Worm (Caenorhabditis elegans): ENCODE results near the gene T22E5.1.
A peak's percentile ranks its signal among the peaks of the same experiment; 100 is the strongest.

DNA sequence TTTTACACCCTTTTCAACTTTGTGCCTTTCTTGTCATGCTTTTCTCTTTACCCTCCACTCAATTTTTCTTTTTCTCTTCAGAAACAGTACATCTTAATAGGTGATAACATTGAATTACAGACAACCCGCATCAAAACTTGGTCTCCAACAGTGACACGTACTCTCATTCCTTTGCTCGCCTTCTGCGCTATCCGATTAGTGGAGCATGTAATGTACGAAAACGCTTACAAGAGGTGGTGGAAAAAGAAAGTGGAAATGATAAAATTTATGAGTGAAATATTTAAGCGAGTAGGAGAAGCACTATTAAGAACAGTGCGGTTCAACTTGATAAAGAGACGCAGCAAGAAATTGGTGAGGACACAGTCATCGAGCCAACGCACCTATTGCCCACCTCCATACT is 43.9 kb downstream of the T22E5.1 start, which contains the start of gene pept-1:
- TF ChIP-seq fos-1 (tag; optimal IDR thresholded peaks at IDR 0.05) (peak; percentile 92), dmd-4 (tag; optimal IDR thresholded peaks at IDR 0.05) (no peak), mdl-1 (tag; optimal IDR thresholded peaks at IDR 0.05) (no peak), elt-1 (tag; optimal IDR thresholded peaks at IDR 0.05) (no peak), elt-3 (tag; optimal IDR thresholded peaks at IDR 0.05) (no peak), nhr-12 (tag; optimal IDR thresholded peaks at IDR 0.05) (no peak), ztf-11 (tag; optimal IDR thresholded peaks at IDR 0.05) (no peak), unc-39 (tag; optimal IDR thresholded peaks at IDR 0.05) (no peak)

All from whole organism, L2 larva.